Worm (Caenorhabditis elegans): ENCODE data around the gene nhr-101.
A peak's percentile ranks its signal among the peaks of the same experiment; 100 is the strongest.

nhr-101 gene

DNA sequence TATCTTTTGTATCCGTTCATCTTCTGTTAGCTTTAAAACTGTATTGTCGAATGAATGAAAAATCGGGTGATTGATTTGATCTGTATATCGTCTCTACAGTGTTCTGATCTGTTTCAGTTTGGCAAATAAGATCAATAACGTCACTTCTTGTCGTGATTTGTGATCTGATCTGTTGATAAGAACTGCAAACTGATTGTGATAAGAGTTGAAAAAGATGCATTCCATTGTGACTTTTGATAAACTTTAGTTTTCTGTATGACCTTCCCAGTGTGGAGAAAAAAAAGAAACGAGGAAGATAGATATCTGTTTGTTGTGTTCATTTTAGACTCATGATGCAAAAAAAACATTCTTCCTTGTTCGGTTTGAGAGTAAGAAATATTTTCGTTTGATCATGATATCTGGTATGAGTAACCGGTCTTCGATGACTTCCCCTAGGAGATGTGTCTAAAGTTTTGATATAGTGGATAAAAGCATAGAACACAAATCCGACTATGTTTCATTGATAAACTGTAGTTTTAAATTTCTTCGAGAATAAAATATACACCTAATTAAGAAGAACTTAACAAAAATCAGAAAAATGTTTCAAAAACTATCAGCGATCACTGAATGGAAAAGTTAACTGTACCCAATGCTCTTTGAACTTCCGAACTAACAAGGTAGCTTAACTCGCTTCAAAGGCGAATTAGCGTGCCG lies 44.7 kb downstream of the nhr-101 start:
- TF ChIP-seq nhr-90 (tag; optimal IDR thresholded peaks at IDR 0.05; ENCODE audit: poor library complexity) (peak; percentile 49), alr-1 (tag; optimal IDR thresholded peaks at IDR 0.05; ENCODE audit: borderline replicate concordance) (no peak), nhr-85 (tag) (peak; percentile 93), lin-35 (GFP tag; optimal IDR thresholded peaks at IDR 0.05) (peak in 1 of 2 experiments; percentile 0), efl-3 (GFP tag; optimal IDR thresholded peaks at IDR 0.05) (no peak), mep-1 (tag; optimal IDR thresholded peaks at IDR 0.05) (peak; percentile 40), pqm-1 (tag; optimal IDR thresholded peaks at IDR 0.05) (no peak), snu-23 (GFP tag; optimal IDR thresholded peaks at IDR 0.05) (peak; percentile 49), nhr-19 (GFP tag; conservative IDR thresholded peaks at IDR 0.05) (0 out of 2 replicates have a peak, but pooled peaks have one; percentile 15), nhr-47 (tag; optimal IDR thresholded peaks at IDR 0.05) (no peak), lsy-2 (tag; optimal IDR thresholded peaks at IDR 0.05) (no peak), lin-14 (GFP tag; optimal IDR thresholded peaks at IDR 0.05) (peak; percentile 69), nhr-77 (tag; optimal IDR thresholded peaks at IDR 0.05) (no peak), xbp-1 (tag; optimal IDR thresholded peaks at IDR 0.05) (no peak), Y116A8C.19 (tag; optimal IDR thresholded peaks at IDR 0.05; ENCODE audit: borderline replicate concordance) (no peak), ets-5 (GFP tag; IDR thresholded peaks at IDR 0.05) (no peak), efl-1 (optimal IDR thresholded peaks at IDR 0.05) (no peak), efl-1 (GFP tag; optimal IDR thresholded peaks at IDR 0.05 in 1 of 2) (peak in 1 of 2 experiments; percentile 20), fkh-10 (GFP tag; optimal IDR thresholded peaks at IDR 0.05) (no peak), tbx-2 (tag; optimal IDR thresholded peaks at IDR 0.05) (peak; percentile 46), F16B12.6 (tag; optimal IDR thresholded peaks at IDR 0.05) (no peak), ztf-4 (tag; optimal IDR thresholded peaks at IDR 0.05) (no peak), nhr-71 (tag; optimal IDR thresholded peaks at IDR 0.05) (peak; percentile 64), blmp-1 (tag; optimal IDR thresholded peaks at IDR 0.05) (peak; percentile 5), skn-1 (tag; optimal IDR thresholded peaks at IDR 0.05) (no peak), elt-3 (tag; optimal IDR thresholded peaks at IDR 0.05) (peak in 3 of 6 experiments; percentile 69 to 96 (median 94)), nhr-237 (tag; optimal IDR thresholded peaks at IDR 0.05) (no peak), elt-2 (tag; optimal IDR thresholded peaks at IDR 0.05) (peak; percentile 89), nhr-20 (tag; optimal IDR thresholded peaks at IDR 0.05) (peak; percentile 77)

DNA sequence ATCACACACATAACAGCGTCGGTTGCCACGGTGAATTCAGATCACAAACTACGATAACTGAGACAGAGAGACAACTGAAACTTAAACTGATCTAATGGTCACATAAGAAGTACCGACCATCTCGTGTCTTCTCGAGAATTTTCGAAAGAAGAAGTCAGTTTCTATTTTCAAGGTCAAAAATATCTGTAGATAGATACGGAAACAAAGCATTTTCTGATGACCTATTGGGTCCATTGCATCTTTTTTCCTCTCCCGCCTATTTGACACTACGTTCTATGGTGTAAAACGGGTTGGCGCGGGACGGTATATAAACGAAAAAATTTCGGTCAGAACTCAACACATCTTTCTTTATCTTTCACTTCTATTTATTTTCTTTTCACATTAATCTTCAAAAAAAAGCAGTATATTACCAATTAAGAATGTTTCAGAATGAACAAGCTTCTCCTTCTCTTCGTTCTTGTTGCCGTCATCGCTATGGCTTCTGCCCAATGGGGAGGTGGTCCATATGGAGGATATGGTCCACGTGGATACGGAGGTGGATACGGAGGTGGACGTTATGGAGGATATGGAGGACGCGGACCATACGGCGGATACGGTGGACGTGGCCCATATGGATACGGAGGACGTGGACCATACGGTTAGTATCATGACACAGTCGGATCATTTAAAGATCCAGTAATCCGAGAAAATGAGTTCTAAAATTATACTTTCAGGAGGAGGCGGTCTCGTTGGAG lies 45.8 kb downstream of the nhr-101 start, which contains the start of gene nlp-24:
Gene nlp-24, plus strand, starts transcription at position 429 of the 734 bp plus-strand sequence.
- TF ChIP-seq ets-5 (GFP tag; IDR thresholded peaks at IDR 0.05): no peak
- TF ChIP-seq hlh-4 (tag; optimal IDR thresholded peaks at IDR 0.05): no peak
- TF ChIP-seq nhr-71 (tag; optimal IDR thresholded peaks at IDR 0.05): peak; percentile 72
- TF ChIP-seq pag-3 (tag; optimal IDR thresholded peaks at IDR 0.05; ENCODE audit: borderline replicate concordance, insufficient read depth): no peak
- peak; percentile 83 for TF ChIP-seq nhr-20 (tag; optimal IDR thresholded peaks at IDR 0.05)
- peak; percentile 59 for TF ChIP-seq lin-14 (GFP tag; optimal IDR thresholded peaks at IDR 0.05)
- TF ChIP-seq lin-15B (tag; optimal IDR thresholded peaks at IDR 0.05): no peak
- TF ChIP-seq snu-23 (GFP tag; optimal IDR thresholded peaks at IDR 0.05): peak; percentile 72
- TF ChIP-seq mef-2 (tag; optimal IDR thresholded peaks at IDR 0.05): no peak
- no peak for TF ChIP-seq ceh-63 (GFP tag; optimal IDR thresholded peaks at IDR 0.05)
- peak; percentile 98 for TF ChIP-seq nhr-85 (tag)
- no peak for TF ChIP-seq rnt-1 (tag; optimal IDR thresholded peaks at IDR 0.05)
- no peak for TF ChIP-seq zip-4 (GFP tag; optimal IDR thresholded peaks at IDR 0.05)
- peak; percentile 75 for TF ChIP-seq grh-1 (GFP tag; IDR thresholded peaks at IDR 0.05)
- TF ChIP-seq lir-3 (tag; optimal IDR thresholded peaks at IDR 0.05; ENCODE audit: poor library complexity): no peak
- no peak for TF ChIP-seq ces-1 (GFP tag; optimal IDR thresholded peaks at IDR 0.05)
- peak in 5 of 6 experiments; percentile 5 to 78 (median 36) for TF ChIP-seq elt-3 (tag; optimal IDR thresholded peaks at IDR 0.05)
- TF ChIP-seq lin-39 (tag; optimal IDR thresholded peaks at IDR 0.05): no peak
- no peak for TF ChIP-seq C34B4.2 (tag; optimal IDR thresholded peaks at IDR 0.05)
- peak in 1 of 2 experiments; percentile 24 for TF ChIP-seq lin-35 (GFP tag; optimal IDR thresholded peaks at IDR 0.05)
- TF ChIP-seq nhr-47 (tag; optimal IDR thresholded peaks at IDR 0.05): no peak
- TF ChIP-seq egl-27 (tag; optimal IDR thresholded peaks at IDR 0.05): no peak
- no peak for TF ChIP-seq sptf-1 (tag; optimal IDR thresholded peaks at IDR 0.05)
- no peak for TF ChIP-seq Y116A8C.19 (tag; optimal IDR thresholded peaks at IDR 0.05; ENCODE audit: borderline replicate concordance)
- no peak for TF ChIP-seq ceh-88 (GFP tag; IDR thresholded peaks at IDR 0.05)
- TF ChIP-seq blmp-1 (tag; optimal IDR thresholded peaks at IDR 0.05): peak; percentile 59
- no peak for TF ChIP-seq nhr-77 (tag; optimal IDR thresholded peaks at IDR 0.05)
- TF ChIP-seq C04F5.9 (tag; optimal IDR thresholded peaks at IDR 0.05): no peak
- TF ChIP-seq lsy-2 (tag; optimal IDR thresholded peaks at IDR 0.05): peak; percentile 3 to 8
- TF ChIP-seq unc-86 (tag; optimal IDR thresholded peaks at IDR 0.05): no peak
- no peak for TF ChIP-seq vab-15 (tag; optimal IDR thresholded peaks at IDR 0.05)

Data from whole organism, L1 larva.